Worm (Caenorhabditis elegans) whole organism, early embryonic: ENCODE results near the gene kcc-2.

Experiments
- ama-1 ChIP-seq: fragments of 150-350 bp; optimal IDR thresholded peaks from 2 replicates; lab custom pipeline; 2014
- ceh-13 ChIP-seq: fragments of 200-800 bp; sonication (Bioruptor generic); optimal IDR thresholded peaks from 2 replicates; lab custom pipeline; 2018; ENCODE audit warnings: mild to moderate bottlenecking, missing genetic modification characterization, missing compliant biosample characterization
- flt-1 ChIP-seq: fragments of 200-800 bp; sonication (Bioruptor generic); IDR thresholded peaks from 2 replicates; pipeline ENCODE4 v1.3.6; 2022; ENCODE audit warnings: missing genetic modification characterization, missing compliant biosample characterization

- TF ChIP-seq ceh-13 (no peak), ama-1 (lab: Kevin White, UChicago) (no peak), flt-1 (no peak)
Observed at ce11 chrIV:6060912-6061311, 20.1 kb downstream of the kcc-2 start.
